Worm (Caenorhabditis elegans): ENCODE results near the gene ani-2.

ani-2 gene

DNA sequence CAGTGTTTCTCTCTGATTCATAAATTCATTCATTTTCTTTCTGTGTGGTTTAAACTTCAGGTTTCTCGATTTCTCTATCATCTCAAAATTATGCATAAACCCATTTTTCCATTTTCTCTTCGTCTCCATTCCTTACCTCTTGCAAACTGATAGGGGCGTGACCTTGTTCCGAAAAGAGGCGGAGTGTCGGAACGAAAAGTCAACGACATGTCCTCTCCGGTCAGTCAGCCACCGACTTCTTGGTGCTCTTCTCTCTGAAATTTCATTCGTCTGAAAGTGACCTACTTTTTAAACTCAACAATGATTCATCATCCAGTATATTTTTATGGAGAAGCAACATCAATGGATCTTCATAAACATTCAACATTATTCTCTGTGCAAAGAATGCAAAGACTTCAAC lies 15.7 kb upstream of the ani-2 start, which contains the start of gene F58F12.12:
Gene F58F12.12 (plus strand): TSS at position 301 of the 400 bp plus-strand sequence.
- TF ChIP-seq dao-5 (tag; optimal IDR thresholded peaks at IDR 0.05), result no peak
- no peak for TF ChIP-seq W03F9.2 (tag; optimal IDR thresholded peaks at IDR 0.05)
- TF ChIP-seq him-1 (tag; optimal IDR thresholded peaks at IDR 0.05), result no peak

DNA sequence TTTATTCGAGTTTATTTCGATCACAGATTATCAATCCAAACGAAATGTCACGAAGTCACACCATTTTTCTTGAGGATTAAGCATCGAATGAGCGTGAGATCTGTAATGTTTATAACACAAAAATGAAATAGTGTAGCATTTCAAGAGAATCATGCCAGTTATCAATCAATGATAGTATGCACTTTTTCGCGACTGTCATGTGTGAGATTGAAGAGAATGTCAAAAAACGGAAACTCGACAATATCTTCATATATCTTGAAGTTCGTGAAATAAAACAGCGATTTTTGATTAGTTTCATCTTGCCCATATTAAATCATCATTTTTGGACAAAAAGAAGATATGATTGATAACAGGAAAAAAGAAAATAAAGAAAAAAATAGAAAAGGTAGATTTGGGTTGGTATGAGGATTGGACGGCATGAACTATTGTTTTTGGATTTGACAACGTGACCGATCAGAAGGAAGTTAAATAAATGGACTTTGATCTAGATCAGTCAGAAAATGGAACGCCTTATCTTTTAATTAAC lies 13.9 kb upstream of the ani-2 start:
- TF ChIP-seq W03F9.2 (tag; optimal IDR thresholded peaks at IDR 0.05) (no peak), him-1 (tag; optimal IDR thresholded peaks at IDR 0.05) (no peak), dao-5 (tag; optimal IDR thresholded peaks at IDR 0.05) (no peak)

DNA sequence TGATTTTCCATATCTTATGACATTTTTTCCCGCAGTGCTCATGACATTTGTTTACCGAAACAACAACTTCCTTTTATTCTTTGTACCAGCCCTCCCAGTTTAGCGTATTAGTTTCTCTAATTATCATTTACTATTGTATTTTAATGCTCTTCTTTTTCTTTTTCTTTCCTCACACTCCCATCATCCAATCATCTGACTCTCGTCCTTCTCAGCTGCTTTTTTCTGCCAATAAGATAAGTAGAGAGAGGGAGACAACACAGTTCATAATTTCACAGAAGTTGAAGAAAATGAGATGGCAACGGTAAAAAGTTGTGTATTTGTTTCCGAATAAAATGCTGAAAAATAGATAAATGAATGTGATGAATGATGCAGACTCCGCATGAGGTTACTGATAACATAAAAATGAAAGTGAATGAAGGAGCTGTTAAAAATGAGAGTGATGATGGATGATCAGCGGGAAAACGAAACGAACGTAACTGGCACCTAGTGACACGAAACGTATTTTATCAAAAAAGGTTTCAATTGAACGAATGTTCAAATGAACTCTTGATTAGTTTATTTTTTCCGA lies 12.3 kb upstream of the ani-2 start:
- TF ChIP-seq dao-5 (tag; optimal IDR thresholded peaks at IDR 0.05), result no peak
- no peak for TF ChIP-seq W03F9.2 (tag; optimal IDR thresholded peaks at IDR 0.05)
- no peak for TF ChIP-seq him-1 (tag; optimal IDR thresholded peaks at IDR 0.05)

DNA sequence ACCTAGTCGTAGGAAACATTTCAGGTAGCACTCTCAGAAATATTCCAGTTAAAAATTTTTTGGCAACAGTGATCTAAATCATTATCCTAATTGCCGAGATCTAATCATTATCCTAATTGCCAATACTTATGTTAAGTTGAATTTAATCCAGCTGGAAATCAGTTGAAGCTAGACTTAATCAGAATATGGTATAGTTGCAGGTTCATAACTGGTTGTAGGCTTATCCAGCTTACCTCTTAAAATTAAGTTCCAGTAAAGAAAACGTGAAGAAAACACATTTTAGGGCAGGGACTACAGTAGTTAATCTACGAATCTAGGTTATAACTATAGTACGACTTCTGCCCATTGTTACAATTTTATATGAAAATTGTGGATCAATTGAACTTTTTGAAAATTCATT lies 11.5 kb upstream of the ani-2 start:
- TF ChIP-seq W03F9.2 (tag; optimal IDR thresholded peaks at IDR 0.05) (no peak), him-1 (tag; optimal IDR thresholded peaks at IDR 0.05) (no peak), dao-5 (tag; optimal IDR thresholded peaks at IDR 0.05) (no peak)

DNA sequence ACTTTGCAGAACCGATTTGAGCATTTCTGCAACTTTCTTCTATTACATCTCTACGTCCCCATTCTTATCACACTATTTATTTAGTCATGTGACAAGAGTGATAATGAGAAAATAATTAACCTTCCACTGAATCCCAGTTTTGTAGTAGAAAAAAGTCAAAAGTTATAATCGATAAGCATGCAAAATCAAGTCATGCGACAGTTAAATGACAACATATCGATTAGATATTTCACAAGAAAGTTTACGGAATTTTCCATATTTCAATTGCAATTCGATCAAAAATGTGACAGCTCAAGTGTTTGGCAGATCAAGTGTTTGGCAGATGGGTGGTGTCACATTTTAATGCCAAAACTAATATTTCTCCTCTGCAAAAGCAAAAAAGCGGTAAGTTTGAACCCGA lies 9.5 kb upstream of the ani-2 start:
- TF ChIP-seq W03F9.2 (tag; optimal IDR thresholded peaks at IDR 0.05), result no peak
- no peak for TF ChIP-seq him-1 (tag; optimal IDR thresholded peaks at IDR 0.05)
- TF ChIP-seq dao-5 (tag; optimal IDR thresholded peaks at IDR 0.05), result no peak

DNA sequence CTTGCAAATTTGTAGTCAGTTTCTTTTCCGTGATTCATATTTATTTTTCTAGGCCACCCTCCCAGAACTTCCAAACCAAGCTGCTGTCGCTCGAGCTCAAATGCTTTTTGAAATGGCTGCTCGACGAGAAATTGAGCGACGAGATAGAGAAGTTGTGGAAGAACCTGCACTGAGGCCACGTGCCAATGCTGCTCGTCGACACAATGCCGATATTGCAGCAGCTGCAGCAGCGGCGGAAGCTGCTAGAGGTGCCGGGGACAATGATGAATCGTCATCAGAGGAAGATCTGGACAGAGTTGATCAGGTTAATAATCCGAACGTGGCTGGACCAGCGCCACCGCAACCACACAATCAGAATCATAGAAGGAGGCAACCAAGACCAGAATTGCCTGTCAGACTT lies 8.2 kb upstream of the ani-2 start:
- TF ChIP-seq dao-5 (tag; optimal IDR thresholded peaks at IDR 0.05) (no peak), W03F9.2 (tag; optimal IDR thresholded peaks at IDR 0.05) (no peak), him-1 (tag; optimal IDR thresholded peaks at IDR 0.05) (no peak)

DNA sequence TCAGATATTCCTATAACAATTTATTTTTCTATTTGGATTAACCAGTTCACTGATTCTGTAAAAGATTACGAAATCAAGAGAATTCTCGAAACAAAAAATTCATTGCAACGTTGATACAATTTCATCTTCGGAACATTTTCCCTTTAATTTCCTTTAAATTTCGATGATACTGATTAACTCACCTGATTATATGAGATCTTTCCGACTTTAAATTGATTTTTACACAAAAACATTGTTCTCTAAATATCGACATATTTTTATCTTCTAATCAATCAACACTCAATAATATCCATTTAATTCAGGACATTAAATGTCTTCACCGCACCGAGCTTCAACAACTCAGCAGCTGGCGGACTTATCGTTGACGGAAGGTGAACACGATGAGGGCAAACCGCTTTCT lies 5.8 kb upstream of the ani-2 start, which contains the start of gene lin-23:
Gene lin-23 (plus strand): TSS at position 301 of the 400 bp plus-strand sequence.
- TF ChIP-seq him-1 (tag; optimal IDR thresholded peaks at IDR 0.05) (no peak), W03F9.2 (tag; optimal IDR thresholded peaks at IDR 0.05) (no peak), dao-5 (tag; optimal IDR thresholded peaks at IDR 0.05) (no peak)

DNA sequence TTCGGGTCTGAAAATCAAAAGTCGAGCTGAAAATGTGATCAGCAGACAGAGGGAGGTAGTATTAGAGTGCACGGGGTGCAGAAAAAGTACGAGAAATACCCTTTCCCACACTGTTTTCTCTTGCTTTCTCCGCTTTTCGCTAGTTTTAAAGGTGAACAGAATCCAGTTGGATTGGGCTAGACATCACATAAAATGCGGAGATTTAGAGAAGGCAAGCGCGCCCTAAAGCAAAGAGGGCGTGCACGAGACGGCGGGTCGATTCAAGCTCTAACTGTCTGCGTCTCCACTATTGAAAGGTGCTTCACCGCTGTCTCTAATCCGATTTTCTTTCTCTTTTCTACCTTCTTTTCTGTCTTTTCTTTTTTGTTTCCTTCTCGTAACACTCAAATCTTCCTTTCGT lies 4.9 kb upstream of the ani-2 start:
- no peak for TF ChIP-seq him-1 (tag; optimal IDR thresholded peaks at IDR 0.05)
- TF ChIP-seq W03F9.2 (tag; optimal IDR thresholded peaks at IDR 0.05), result peak; percentile 81

DNA sequence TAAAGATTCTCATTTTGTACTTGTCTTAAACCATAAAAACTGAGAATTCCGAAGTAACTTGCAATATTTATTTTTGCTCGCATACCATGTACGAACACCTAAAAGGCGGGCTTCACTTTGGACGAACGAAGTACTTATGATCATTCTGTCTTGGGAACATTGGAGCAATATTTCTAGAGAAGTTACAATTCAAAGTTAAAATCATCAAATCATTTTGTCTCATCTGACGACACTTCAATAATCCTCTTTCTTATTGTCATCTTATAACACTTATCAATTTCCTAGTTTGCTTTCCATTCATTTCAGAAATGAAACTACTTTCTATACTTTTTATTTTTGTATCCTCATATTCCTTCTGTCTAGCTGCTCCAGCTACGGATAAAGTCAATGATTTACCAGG lies 1.5 kb upstream of the ani-2 start, which contains the start of gene ctsa-4.1:
Gene ctsa-4.1 (plus strand): TSS at position 301 of the 400 bp plus-strand sequence.
- no peak for TF ChIP-seq W03F9.2 (tag; optimal IDR thresholded peaks at IDR 0.05)

DNA sequence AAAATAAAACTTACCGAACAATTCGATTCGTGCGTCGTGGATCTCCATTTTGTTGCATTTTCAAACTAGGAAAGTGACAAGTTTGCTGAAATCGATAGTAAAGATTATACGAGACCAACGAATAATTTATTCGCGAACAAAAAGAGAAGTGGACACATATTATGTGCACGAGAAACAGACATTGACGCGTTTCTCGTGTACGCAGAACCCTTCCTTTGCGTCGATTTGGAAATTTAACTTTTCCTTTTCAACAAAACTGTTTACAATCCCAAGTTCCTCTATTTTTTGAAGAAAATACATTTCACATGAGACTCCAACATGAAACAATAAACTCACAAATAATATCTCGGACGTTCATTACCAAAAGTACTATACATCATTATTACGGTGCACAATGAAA lies 4.3 kb downstream of the ani-2 start, which contains the start of gene K10B2.4:
Gene K10B2.4 (minus strand): TSS at position 138 of the 400 bp plus-strand sequence.
- TF ChIP-seq dao-5 (tag; optimal IDR thresholded peaks at IDR 0.05) (no peak), W03F9.2 (tag; optimal IDR thresholded peaks at IDR 0.05) (peak; percentile 72), him-1 (tag; optimal IDR thresholded peaks at IDR 0.05) (no peak)

DNA sequence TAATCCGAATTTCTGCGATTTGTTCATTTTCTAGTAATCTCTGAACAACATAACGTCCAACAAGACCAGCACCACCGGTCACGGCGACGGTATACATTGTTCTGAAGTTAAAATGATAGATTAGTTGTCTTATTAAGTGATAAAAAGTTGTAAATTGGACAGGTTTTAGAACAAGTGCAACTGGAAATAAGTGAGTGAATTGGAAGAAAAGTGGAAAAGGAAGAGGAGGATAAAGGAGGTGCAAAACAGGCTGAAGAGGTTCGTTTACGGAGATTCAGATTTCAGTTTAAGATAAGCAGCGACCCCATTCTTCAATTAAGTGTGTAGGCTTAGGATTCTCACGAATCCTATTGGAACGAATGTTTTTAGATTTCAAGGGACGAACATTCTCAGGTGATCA lies 6.3 kb downstream of the ani-2 start, which contains the start of gene C32D5.12:
Gene C32D5.12 (minus strand): TSS at position 101 of the 400 bp plus-strand sequence.
- no peak for TF ChIP-seq him-1 (tag; optimal IDR thresholded peaks at IDR 0.05)
- no peak for TF ChIP-seq dao-5 (tag; optimal IDR thresholded peaks at IDR 0.05)
- TF ChIP-seq W03F9.2 (tag; optimal IDR thresholded peaks at IDR 0.05), result no peak

DNA sequence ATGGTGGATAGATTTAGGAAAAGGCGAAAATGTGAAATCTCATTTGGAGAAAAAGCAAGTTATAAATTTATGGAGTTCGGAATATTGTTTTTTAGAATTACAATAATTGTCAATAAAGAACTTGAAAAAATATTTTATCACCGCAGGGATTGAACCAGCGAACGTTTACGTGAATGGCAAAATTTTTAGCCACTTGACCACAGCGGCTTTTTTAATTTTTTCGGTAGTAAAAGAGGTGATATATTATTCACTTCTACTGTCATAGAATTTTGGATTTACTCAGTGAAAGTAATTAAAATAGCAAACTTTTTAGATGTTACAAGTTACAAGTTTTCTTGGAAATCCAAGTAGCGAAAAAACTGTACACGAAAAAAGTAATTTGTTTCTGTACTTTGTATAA lies 6.9 kb downstream of the ani-2 start:
- TF ChIP-seq W03F9.2 (tag; optimal IDR thresholded peaks at IDR 0.05), result no peak
- no peak for TF ChIP-seq him-1 (tag; optimal IDR thresholded peaks at IDR 0.05)
- no peak for TF ChIP-seq dao-5 (tag; optimal IDR thresholded peaks at IDR 0.05)

DNA sequence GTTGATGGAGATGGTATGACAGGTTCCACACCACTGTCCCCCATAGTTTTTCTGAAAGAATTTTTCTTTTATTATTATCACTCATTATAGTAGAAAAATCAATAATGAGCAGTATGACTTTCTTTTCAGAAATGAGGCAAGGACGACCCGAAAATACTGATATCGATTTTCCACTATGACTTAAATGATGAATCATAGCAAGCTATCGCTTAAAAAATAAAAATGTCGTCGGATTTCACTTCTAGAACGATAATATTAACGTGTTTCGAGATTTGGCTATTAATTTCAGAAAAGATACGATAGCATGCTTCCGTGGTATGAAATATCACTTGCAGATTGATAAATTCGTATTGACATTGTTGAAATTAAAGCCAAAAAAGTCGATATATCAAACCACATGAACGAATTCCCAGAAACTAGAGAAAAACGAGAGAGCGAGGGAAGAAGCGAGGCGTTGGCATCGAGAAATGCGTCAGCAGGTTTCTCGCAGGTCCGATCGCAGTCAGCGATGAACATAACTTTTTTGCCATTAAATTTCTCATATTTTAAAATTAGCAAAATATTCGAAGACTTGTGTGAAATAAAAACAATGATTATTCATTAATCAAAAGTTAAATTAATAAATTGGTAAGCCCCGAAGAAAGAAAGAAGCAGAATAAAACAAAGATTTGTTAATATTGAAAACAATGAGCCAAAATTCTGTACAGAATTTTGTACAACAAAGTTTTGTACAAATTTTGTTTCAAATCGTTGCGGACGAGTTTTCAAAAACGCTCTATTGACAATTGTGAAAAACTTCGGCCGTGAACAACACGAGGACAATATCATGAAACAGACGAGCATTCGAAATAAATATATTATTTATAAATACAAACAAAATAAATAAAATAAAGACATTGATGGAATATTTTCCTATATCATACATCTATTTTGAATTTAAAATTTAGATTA lies 9.5 kb downstream of the ani-2 start, which contains the start of gene C32D5.11:
Gene C32D5.11 (minus strand): TSS at position 51 of the 951 bp plus-strand sequence.
- peak; percentile 73 for TF ChIP-seq W03F9.2 (tag; optimal IDR thresholded peaks at IDR 0.05)
- no peak for TF ChIP-seq him-1 (tag; optimal IDR thresholded peaks at IDR 0.05)

DNA sequence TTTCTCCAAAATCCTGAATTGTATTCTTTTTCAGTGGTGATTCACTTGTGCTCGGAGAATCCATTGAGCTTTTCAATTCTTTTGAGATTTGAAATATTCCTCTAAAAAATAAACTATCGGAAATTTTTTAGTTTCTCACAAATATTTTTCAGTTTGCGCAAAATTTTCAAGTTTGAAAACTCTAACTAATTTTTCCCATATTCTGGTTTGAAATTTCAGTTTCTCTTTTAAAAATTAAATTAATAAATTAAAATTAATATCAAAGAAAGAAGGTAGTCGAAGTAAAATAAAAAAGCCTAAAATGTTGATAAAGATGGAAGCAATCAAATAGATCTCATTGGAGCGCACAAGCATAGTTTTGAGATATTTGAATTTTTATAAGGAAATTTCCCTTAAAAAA lies 13.3 kb downstream of the ani-2 start, which contains the start of gene C32D5.10:
Gene C32D5.10 (minus strand): TSS at position 101 of the 400 bp plus-strand sequence.
- TF ChIP-seq W03F9.2 (tag; optimal IDR thresholded peaks at IDR 0.05), result no peak
- TF ChIP-seq dao-5 (tag; optimal IDR thresholded peaks at IDR 0.05), result no peak
- TF ChIP-seq him-1 (tag; optimal IDR thresholded peaks at IDR 0.05), result no peak

Measured in whole organism, L4/young adult.